Worm (Caenorhabditis elegans): ENCODE data around the gene mks-3.

mks-3 gene

ce11 chrII:7534934-7535333 lies 48.5 kb downstream of the mks-3 start, which contains the start of gene ZK1290.13:
Gene ZK1290.13, plus strand, starts transcription at chrII:7535006.
- no peak for TF ChIP-seq akir-1 (GFP tag; optimal IDR thresholded peaks at IDR 0.05)
- peak; percentile 48 for TF ChIP-seq nhr-80 (tag; optimal IDR thresholded peaks at IDR 0.05)
- TF ChIP-seq rcor-1 (GFP tag; IDR thresholded peaks at IDR 0.05), result no peak

ce11 chrII:7534369-7534768 lies 49.1 kb downstream of the mks-3 start, which contains the start of gene wrt-10:
Gene wrt-10, minus strand, starts transcription at chrII:7534563.
- TF ChIP-seq ekl-4 (GFP tag; IDR thresholded peaks at IDR 0.05), result no peak
- no peak for TF ChIP-seq hlh-12 (tag; optimal IDR thresholded peaks at IDR 0.05)
- TF ChIP-seq madf-10 (tag; optimal IDR thresholded peaks at IDR 0.05), result no peak
- no peak for TF ChIP-seq ceh-79 (tag; optimal IDR thresholded peaks at IDR 0.05)
- no peak for TF ChIP-seq ztf-26 (tag; optimal IDR thresholded peaks at IDR 0.05)
- TF ChIP-seq hrde-1 (tag; optimal IDR thresholded peaks at IDR 0.05; ENCODE audit: borderline replicate concordance), result no peak
- no peak for TF ChIP-seq ceh-91 (GFP tag; IDR thresholded peaks at IDR 0.05)
- TF ChIP-seq egrh-3 (GFP tag; IDR thresholded peaks at IDR 0.05), result no peak

- TF ChIP-seq tbx-9 (tag; optimal IDR thresholded peaks at IDR 0.05; ENCODE audit: borderline replicate concordance), result no peak
- no peak for TF ChIP-seq hmg-20 (GFP tag; IDR thresholded peaks at IDR 0.05)
- TF ChIP-seq let-526 (GFP tag; IDR thresholded peaks at IDR 0.05), result no peak
- TF ChIP-seq ztf-28 (GFP tag; IDR thresholded peaks at IDR 0.05), result no peak
- no peak for TF ChIP-seq repo-1 (tag; optimal IDR thresholded peaks at IDR 0.05)
- no peak for TF ChIP-seq efl-1 (GFP tag; optimal IDR thresholded peaks at IDR 0.05)
- no peak for TF ChIP-seq mxl-1 (tag; optimal IDR thresholded peaks at IDR 0.05)
- no peak for TF ChIP-seq egl-18 (GFP tag; IDR thresholded peaks at IDR 0.05)
- no peak for TF ChIP-seq nfyb-1 (GFP tag; IDR thresholded peaks at IDR 0.05)
- no peak for TF ChIP-seq C17E4.6 (GFP tag; IDR thresholded peaks at IDR 0.05)
Observed at ce11 chrII:7531478-7531877, 52.0 kb downstream of the mks-3 start.

DNA sequence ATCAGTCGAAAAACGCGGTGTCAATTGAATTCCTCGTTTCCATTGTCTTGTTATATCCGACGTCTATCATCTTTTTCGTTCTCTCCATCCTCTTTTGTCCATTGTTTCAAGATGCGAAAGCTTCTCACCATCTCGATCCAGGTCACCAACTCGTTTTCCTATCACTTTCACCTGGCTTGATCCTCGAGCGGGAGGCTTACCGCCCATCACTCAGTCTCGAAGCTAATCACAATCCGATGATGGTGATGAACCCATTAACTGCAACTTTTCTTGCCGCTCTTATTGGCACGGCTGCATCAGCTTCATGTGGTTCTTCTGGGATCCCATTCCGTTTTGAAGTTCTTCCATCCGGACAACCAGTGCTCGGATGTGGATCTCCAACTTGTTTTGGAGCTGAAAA lies 52.5 kb downstream of the mks-3 start, which contains the start of gene wrt-1:
TSS of gene wrt-1 (plus strand) at position 53 of the 400 bp plus-strand sequence.
- TF ChIP-seq Y56A3A.18 (GFP tag; IDR thresholded peaks at IDR 0.05) (0 out of 2 replicates have a peak, but pooled peaks have one; percentile 64), Y53G8AR.9 (GFP tag; conservative IDR thresholded peaks at IDR 0.05) (peak; percentile 56), sea-2 (GFP tag; IDR thresholded peaks at IDR 0.05) (no peak), atf-7 (tag; optimal IDR thresholded peaks at IDR 0.05) (peak; percentile 4), tbp1 (GFP tag; optimal IDR thresholded peaks at IDR 0.05) (no peak), C06A6.2 (GFP tag; conservative IDR thresholded peaks at IDR 0.05) (peak; percentile 59; the same call in 1 of the 2 replicates), nfyb-1 (GFP tag; IDR thresholded peaks at IDR 0.05) (no peak), pbrm-1 (GFP tag; IDR thresholded peaks at IDR 0.05) (peak; percentile 43; the same call in 1 of the 2 replicates), ceh-79 (tag; optimal IDR thresholded peaks at IDR 0.05) (no peak), mcd-1 (GFP tag; IDR thresholded peaks at IDR 0.05) (peak; percentile 44), dox-1 (GFP tag; IDR thresholded peaks at IDR 0.05) (0 out of 2 replicates have a peak, but pooled peaks have one; percentile 13)
